Worm (Caenorhabditis elegans) whole organism, early embryonic: Measurements from ENCODE around the gene C15H9.4.

Experiments used
- ama-1 ChIP-seq: fragments of 150-350 bp; optimal IDR thresholded peaks from 2 replicates; lab custom pipeline; 2014
- ceh-36 ChIP-seq: sonication (generic microtip); optimal IDR thresholded peaks from 2 replicates; lab custom pipeline; 2016; ENCODE audit warnings: missing genetic modification characterization, inconsistent platforms, missing compliant biosample characterization
- flt-1 ChIP-seq: fragments of 200-800 bp; sonication (Bioruptor generic); IDR thresholded peaks from 2 replicates; pipeline ENCODE4 v1.3.6; 2022; ENCODE audit warnings: missing genetic modification characterization, missing compliant biosample characterization
- hmg-4 ChIP-seq: fragments of 200-800 bp; sonication (Bioruptor generic); optimal IDR thresholded peaks from 2 replicates; lab custom pipeline; 2018; ENCODE audit warnings: mild to moderate bottlenecking, missing genetic modification characterization, missing compliant biosample characterization
- tbx-37 ChIP-seq: fragments of 200-800 bp; sonication (Bioruptor generic); conservative IDR thresholded peaks from 2 replicates; pipeline ENCODE4 v1.3.6; 2022; ENCODE audit warnings: missing genetic modification reagents, missing genetic modification characterization, missing compliant biosample characterization

DNA sequence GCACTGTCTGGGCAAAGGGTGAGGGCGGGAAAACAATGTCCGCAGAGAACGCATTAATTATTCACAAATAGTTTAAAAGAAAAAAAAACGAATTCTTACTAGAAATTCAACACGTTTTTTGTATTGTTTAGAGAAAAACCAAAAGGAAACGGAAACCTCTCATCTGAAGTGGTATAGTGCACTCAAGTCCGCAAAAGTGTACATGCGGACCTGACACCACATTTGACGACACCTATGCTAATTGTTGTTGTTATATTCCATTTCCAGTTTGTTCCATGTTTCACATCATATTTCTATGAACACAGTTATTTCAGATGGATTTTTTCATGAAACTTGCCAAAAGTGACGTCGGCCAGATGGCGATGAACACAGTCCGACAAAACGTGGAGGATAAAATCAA lies 44.7 kb upstream of the C15H9.4 start, which contains the start of gene C45B2.6:
- TF ChIP-seq flt-1: no peak
- TF ChIP-seq ama-1 (lab: Kevin White, UChicago): no peak
- no peak for TF ChIP-seq ceh-36 (tag; lab: Kevin White, UChicago)
- TF ChIP-seq hmg-4 (GFP tag; lab: Kevin White, UChicago): no peak
- TF ChIP-seq tbx-37: no peak
